Worm (Caenorhabditis elegans) whole organism, L4/young adult: ENCODE results near the gene acc-1.

Experiments
- W03F9.2 ChIP-seq: fragments of 150-350 bp; optimal IDR thresholded peaks from 2 replicates; lab custom pipeline; 2014; ENCODE audit warnings: missing biosample characterization, missing genetic modification characterization
- dao-5 ChIP-seq: sonication (generic microtip); optimal IDR thresholded peaks from 2 replicates; lab custom pipeline; 2016; ENCODE audit warnings: missing genotype, missing genetic modification characterization, moderate library complexity, missing compliant biosample characterization
- him-1 ChIP-seq: sonication (generic microtip); optimal IDR thresholded peaks from 2 replicates; lab custom pipeline; 2016; ENCODE audit warnings: missing genotype, missing genetic modification reagents, missing genetic modification characterization, missing compliant biosample characterization

DNA sequence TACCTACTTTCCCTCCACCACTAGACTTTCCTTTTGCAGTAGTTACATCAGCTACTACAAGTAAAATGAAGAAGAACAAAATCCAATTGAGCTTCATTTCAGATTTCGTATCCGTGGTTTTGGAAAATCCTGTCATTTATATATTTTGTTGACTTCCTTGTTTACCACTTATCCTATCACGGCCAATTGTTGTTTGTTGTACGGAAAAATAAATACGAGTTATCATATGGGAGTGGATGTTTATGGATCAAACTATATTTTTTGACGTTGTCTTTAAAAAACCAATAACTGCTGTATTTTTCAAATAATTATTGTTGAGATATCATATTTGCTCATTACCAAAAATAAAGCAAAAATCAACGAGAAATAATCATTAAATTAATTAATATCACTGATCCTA is 34.6 kb upstream of the acc-1 start, which contains the start of gene W09C2.9:
- TF ChIP-seq dao-5 (no peak), W03F9.2 (no peak), him-1 (tag; lab: Kevin White, UChicago) (no peak)
